Worm (Caenorhabditis elegans) whole organism, L4 larva: ENCODE results near the gene dod-17.

ENCODE experiments used
- ceh-20 ChIP-seq: fragments of 200-800 bp; sonication (Bioruptor generic); IDR thresholded peaks from 2 replicates; pipeline ENCODE4 v1.3.6; 2022; ENCODE audit warnings: missing genetic modification reagents, missing genetic modification characterization, missing compliant biosample characterization
- nhr-76 ChIP-seq: fragments of 150-350 bp; optimal IDR thresholded peaks from 2 replicates; lab custom pipeline; 2014; ENCODE audit warnings: missing biosample characterization, missing genetic modification characterization
- unc-62 ChIP-seq, 3 experiments: fragments of 150-350 bp in 1 of 3; sonication (generic microtip); optimal IDR thresholded peaks in 2 of 3; peaks in 1 of 3; 1 replicate in 1 of 3; 2 replicates in 2 of 3; lab custom pipeline; 2014 to 2017; ENCODE audit warnings: missing biosample characterization in 3 of 3, missing genetic modification characterization in 3 of 3, missing genetic modification reagents in 3 of 3, missing genotype in 1 of 3

DNA sequence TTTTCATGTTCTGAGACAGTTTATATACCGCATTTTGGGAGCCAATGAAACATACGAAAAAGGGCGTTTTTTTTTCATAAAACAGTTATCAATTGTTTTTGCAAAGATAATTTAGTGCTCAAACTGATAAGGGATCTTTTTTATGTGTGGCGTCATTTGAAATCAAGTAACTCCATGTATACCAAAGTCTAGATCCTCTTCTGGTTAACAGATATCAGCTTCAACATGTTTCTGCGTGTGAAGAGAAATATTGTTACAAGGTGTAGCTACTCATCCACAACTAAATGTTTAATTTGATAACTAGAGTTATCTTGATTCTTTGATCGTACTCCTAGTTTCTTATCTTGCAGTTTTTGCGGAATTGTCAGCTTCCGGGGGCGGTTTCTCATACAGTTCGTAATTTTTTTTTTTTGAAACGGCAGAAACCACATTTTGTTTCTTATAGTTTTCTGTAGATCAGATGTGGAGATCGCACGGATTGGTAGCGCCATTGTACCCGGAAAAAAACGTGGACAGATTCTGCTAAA is 4.0 kb upstream of the dod-17 start:
- TF ChIP-seq ceh-20 (GFP tag; lab: Robert Waterston, UW) (no peak), nhr-76 (tag; lab: Kevin White, UChicago) (no peak), unc-62 (GFP tag; optimal IDR thresholded peaks at IDR 0.05 in 1 of 2; lab: Kevin White, UChicago) (peak in 1 of 2 experiments; percentile 55), unc-62 (tag; optimal IDR thresholded peaks at IDR 0.05; lab: Kevin White, UChicago) (no peak)
